Worm (Caenorhabditis elegans) whole organism, L3 larva: ENCODE results near the gene C27B7.9.
A peak's percentile ranks its signal among the peaks of the same experiment; 100 is the strongest.

Experiments
- R02D3.7 ChIP-seq: fragments of 150-350 bp; optimal IDR thresholded peaks from 2 replicates; lab custom pipeline; 2014; ENCODE audit warnings: missing biosample characterization, missing genetic modification characterization
- ZK546.5 ChIP-seq: sonication (generic microtip); optimal IDR thresholded peaks from 2 replicates; lab custom pipeline; 2017; ENCODE audit warnings: missing biosample characterization, missing genetic modification characterization
- aly-2 ChIP-seq: fragments of 150-350 bp; optimal IDR thresholded peaks from 2 replicates; lab custom pipeline; 2014; ENCODE audit warnings: missing biosample characterization, missing genetic modification characterization
- ceh-16 ChIP-seq: sonication (generic microtip); optimal IDR thresholded peaks from 2 replicates; lab custom pipeline; 2017; ENCODE audit warnings: missing biosample characterization, missing genetic modification characterization
- ceh-82 ChIP-seq: fragments of 150-350 bp; optimal IDR thresholded peaks from 2 replicates; lab custom pipeline; 2014; ENCODE audit warnings: missing biosample characterization, missing genetic modification characterization
- ceh-9 ChIP-seq: sonication (generic microtip); optimal IDR thresholded peaks from 2 replicates; lab custom pipeline; 2018; ENCODE audit warnings: missing biosample characterization, missing genetic modification characterization
- egl-5 ChIP-seq: fragments of 150-350 bp; optimal IDR thresholded peaks from 2 replicates; lab custom pipeline; 2017; ENCODE audit warnings: missing biosample characterization, missing genetic modification reagents, missing genetic modification characterization, inconsistent platforms
- elt-1 ChIP-seq: fragments of 150-350 bp; optimal IDR thresholded peaks from 2 replicates; lab custom pipeline; 2014; ENCODE audit warnings: missing biosample characterization, missing genetic modification characterization
- elt-2 ChIP-seq: sonication (generic microtip); optimal IDR thresholded peaks from 2 replicates; lab custom pipeline; 2016; ENCODE audit warnings: missing genetic modification reagents, mild to moderate bottlenecking, missing genetic modification characterization, missing compliant biosample characterization
- elt-3 ChIP-seq, 3 experiments: fragments of 150-350 bp in 1 of 3; sonication (generic microtip) in 2 of 3; optimal IDR thresholded peaks; 2 replicates in 2 of 3; 4 replicates in 1 of 3; lab custom pipeline; 2014 to 2017; ENCODE audit warnings: missing biosample characterization in 3 of 3, missing genetic modification characterization in 3 of 3
- eor-1 ChIP-seq, 2 experiments: fragments of 150-350 bp; optimal IDR thresholded peaks; 2 replicates each; lab custom pipeline; 2014 to 2018; ENCODE audit warnings: missing biosample characterization in 2 of 2, missing genetic modification characterization in 2 of 2
- fkh-2 ChIP-seq: fragments of 150-350 bp; optimal IDR thresholded peaks from 2 replicates; lab custom pipeline; 2014; ENCODE audit warnings: missing biosample characterization, missing genetic modification reagents, missing genetic modification characterization
- fos-1 ChIP-seq: fragments of 150-350 bp; optimal IDR thresholded peaks from 2 replicates; lab custom pipeline; 2014; ENCODE audit warnings: missing biosample characterization, missing genetic modification characterization
- hmg-11 ChIP-seq: sonication (generic microtip); optimal IDR thresholded peaks from 2 replicates; lab custom pipeline; 2016; ENCODE audit warnings: missing genetic modification characterization, missing compliant biosample characterization
- jun-1 ChIP-seq: fragments of 150-350 bp; optimal IDR thresholded peaks from 2 replicates; lab custom pipeline; 2014; ENCODE audit warnings: missing biosample characterization, missing genetic modification reagents, missing genetic modification characterization
- lin-15B ChIP-seq: fragments of 150-350 bp; optimal IDR thresholded peaks from 2 replicates; lab custom pipeline; 2014; ENCODE audit warnings: missing biosample characterization, missing genetic modification characterization
- lin-39 ChIP-seq: fragments of 150-350 bp; optimal IDR thresholded peaks from 2 replicates; lab custom pipeline; 2018; ENCODE audit warnings: missing biosample characterization, missing genetic modification reagents, missing genetic modification characterization
- lsy-12 ChIP-seq: sonication (generic microtip); optimal IDR thresholded peaks from 2 replicates; lab custom pipeline; 2016; ENCODE audit warnings: mild to moderate bottlenecking, missing genetic modification characterization, missing compliant biosample characterization
- mdl-1 ChIP-seq: fragments of 150-350 bp; optimal IDR thresholded peaks from 2 replicates; lab custom pipeline; 2014; ENCODE audit warnings: missing biosample characterization, missing genetic modification characterization
- nfya-1 ChIP-seq: sonication (generic microtip); optimal IDR thresholded peaks from 2 replicates; lab custom pipeline; 2017; ENCODE audit warnings: missing genetic modification characterization, mild to moderate bottlenecking, missing compliant biosample characterization, antibody characterized with exemption, moderate library complexity; ENCODE audit not compliant: insufficient read depth
- nhr-11 ChIP-seq: fragments of 150-350 bp; optimal IDR thresholded peaks from 2 replicates; lab custom pipeline; 2014; ENCODE audit warnings: missing biosample characterization, missing genetic modification characterization
- nhr-12 ChIP-seq: fragments of 150-350 bp; optimal IDR thresholded peaks from 2 replicates; lab custom pipeline; 2014; ENCODE audit warnings: missing biosample characterization, missing genetic modification characterization
- nhr-23 ChIP-seq: fragments of 150-350 bp; optimal IDR thresholded peaks from 2 replicates; lab custom pipeline; 2014; ENCODE audit warnings: missing biosample characterization, missing genetic modification reagents, missing genetic modification characterization
- nhr-237 ChIP-seq: fragments of 150-350 bp; optimal IDR thresholded peaks from 2 replicates; lab custom pipeline; 2014; ENCODE audit warnings: missing biosample characterization, missing genetic modification characterization
- nhr-25 ChIP-seq: sonication (generic microtip); optimal IDR thresholded peaks from 2 replicates; lab custom pipeline; 2017; ENCODE audit warnings: missing biosample characterization, missing genetic modification characterization
- nhr-28 ChIP-seq: fragments of 150-350 bp; optimal IDR thresholded peaks from 2 replicates; lab custom pipeline; 2014; ENCODE audit warnings: missing biosample characterization, missing genetic modification characterization
- nhr-43 ChIP-seq: sonication (generic microtip); optimal IDR thresholded peaks from 2 replicates; lab custom pipeline; 2016; ENCODE audit warnings: mild to moderate bottlenecking, missing genetic modification characterization, missing compliant biosample characterization; ENCODE audit not compliant: poor library complexity, severe bottlenecking
- nhr-67 ChIP-seq: fragments of 150-350 bp; optimal IDR thresholded peaks from 2 replicates; lab custom pipeline; 2014; ENCODE audit warnings: missing biosample characterization, missing genetic modification characterization
- nhr-76 ChIP-seq: fragments of 150-350 bp; sonication (generic microtip); optimal IDR thresholded peaks from 5 replicates; lab custom pipeline; 2014; ENCODE audit warnings: missing biosample characterization, missing genetic modification characterization
- nhr-77 ChIP-seq: fragments of 150-350 bp; optimal IDR thresholded peaks from 2 replicates; lab custom pipeline; 2014; ENCODE audit warnings: missing biosample characterization, missing genetic modification characterization
- pqm-1 ChIP-seq: fragments of 150-350 bp; optimal IDR thresholded peaks from 2 replicates; lab custom pipeline; 2017; ENCODE audit warnings: missing biosample characterization, missing genetic modification characterization, inconsistent platforms
- sea-2 ChIP-seq: fragments of 150-350 bp; sonication (generic microtip); optimal IDR thresholded peaks from 4 replicates; lab custom pipeline; 2014; ENCODE audit warnings: missing biosample characterization, missing genetic modification reagents, missing genetic modification characterization
- skn-1 ChIP-seq: fragments of 150-350 bp; optimal IDR thresholded peaks from 2 replicates; lab custom pipeline; 2014; ENCODE audit warnings: missing biosample characterization, missing genetic modification characterization
- snpc-4 ChIP-seq: fragments of 150-350 bp; optimal IDR thresholded peaks from 2 replicates; lab custom pipeline; 2014; ENCODE audit warnings: missing biosample characterization, missing genetic modification characterization
- unc-62 ChIP-seq: fragments of 150-350 bp; sonication (generic microtip); optimal IDR thresholded peaks from 4 replicates; lab custom pipeline; 2014; ENCODE audit warnings: missing biosample characterization, missing genetic modification reagents, missing genetic modification characterization
- ztf-11 ChIP-seq: fragments of 150-350 bp; optimal IDR thresholded peaks from 2 replicates; lab custom pipeline; 2014; ENCODE audit warnings: missing biosample characterization, missing genetic modification characterization

The C27B7.9 gene

ce11 chrIV:8921166-8921565 is 5.3 kb upstream of the C27B7.9 start:
- TF ChIP-seq egl-5 (tag; lab: Kevin White, UChicago), result peak; percentile 72
- no peak for TF ChIP-seq elt-2 (tag; lab: Kevin White, UChicago)
- TF ChIP-seq nhr-67 (tag; lab: Kevin White, UChicago), result no peak
- no peak for TF ChIP-seq snpc-4

DNA sequence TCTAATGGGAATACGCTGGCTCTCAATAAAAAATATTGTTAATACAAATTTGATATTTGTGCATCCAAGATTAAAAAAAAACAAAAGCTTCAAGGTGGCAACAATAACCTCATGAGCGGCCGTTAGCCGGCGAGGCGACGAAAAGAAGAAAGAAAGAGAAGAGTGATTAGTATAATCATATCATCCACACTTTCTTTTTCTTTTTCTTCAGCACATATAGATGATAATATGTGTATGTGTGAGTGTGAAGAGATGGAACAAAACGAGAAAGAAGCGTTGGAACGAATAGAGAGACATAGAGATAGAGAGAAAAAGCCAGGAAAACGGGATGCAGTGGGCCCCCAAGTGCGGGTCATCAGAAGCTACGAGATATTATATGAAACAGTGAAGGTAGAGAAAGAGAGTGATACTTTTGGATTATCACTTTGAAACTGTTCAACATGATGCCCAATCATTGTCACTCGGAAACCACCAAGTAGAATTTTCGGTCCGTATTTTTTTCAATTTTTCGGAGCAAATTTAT is 4.4 kb upstream of the C27B7.9 start:
- TF ChIP-seq fos-1 (tag; lab: Kevin White, UChicago) (no peak), hmg-11 (tag; lab: Kevin White, UChicago) (peak; percentile 41), R02D3.7 (tag; lab: Kevin White, UChicago) (no peak), egl-5 (tag; lab: Kevin White, UChicago) (no peak), ztf-11 (tag; lab: Kevin White, UChicago) (no peak), nfya-1 (tag; lab: Kevin White, UChicago) (peak; percentile 23), nhr-28 (tag; lab: Kevin White, UChicago) (no peak), skn-1 (no peak), nhr-25 (no peak), ceh-16 (tag; lab: Kevin White, UChicago) (no peak), lin-15B (tag; lab: Kevin White, UChicago) (no peak), nhr-237 (tag; lab: Kevin White, UChicago) (no peak), ZK546.5 (no peak), lin-39 (tag; lab: Kevin White, UChicago) (peak; percentile 6), unc-62 (no peak), nhr-23 (peak; percentile 40), ceh-9 (tag; lab: Kevin White, UChicago) (no peak), jun-1 (tag; lab: Kevin White, UChicago) (no peak), aly-2 (tag; lab: Kevin White, UChicago) (no peak), eor-1 (tag; optimal IDR thresholded peaks at IDR 0.05; lab: Kevin White, UChicago) (no peak), nhr-43 (tag; lab: Kevin White, UChicago) (peak; percentile 1), nhr-12 (no peak), elt-3 (tag; optimal IDR thresholded peaks at IDR 0.05; lab: Kevin White, UChicago) (peak in 1 of 3 experiments; percentile 56), sea-2 (no peak), nhr-76 (no peak)

ce11 chrIV:8918790-8919189 is 2.9 kb upstream of the C27B7.9 start, which contains the start of gene rap-1:
rap-1 (minus strand) TSS chrIV:8918890.
- TF ChIP-seq nhr-67 (tag; lab: Kevin White, UChicago) (no peak), eor-1 (tag; optimal IDR thresholded peaks at IDR 0.05; lab: Kevin White, UChicago) (no peak), aly-2 (tag; lab: Kevin White, UChicago) (no peak), nfya-1 (tag; lab: Kevin White, UChicago) (no peak), skn-1 (no peak), ZK546.5 (no peak), snpc-4 (no peak)

- TF ChIP-seq nhr-77 (tag; lab: Kevin White, UChicago), result no peak
- no peak for TF ChIP-seq ZK546.5
- no peak for TF ChIP-seq nhr-28 (tag; lab: Kevin White, UChicago)
- no peak for TF ChIP-seq ceh-82 (tag; lab: Kevin White, UChicago)
- no peak for TF ChIP-seq nhr-23
- no peak for TF ChIP-seq nhr-43 (tag; lab: Kevin White, UChicago)
- TF ChIP-seq aly-2 (tag; lab: Kevin White, UChicago), result no peak
- TF ChIP-seq sea-2, result no peak
- TF ChIP-seq nhr-11, result no peak
- TF ChIP-seq fos-1 (tag; lab: Kevin White, UChicago), result no peak
- no peak for TF ChIP-seq lsy-12
- TF ChIP-seq mdl-1, result no peak
- TF ChIP-seq ceh-16 (tag; lab: Kevin White, UChicago), result no peak
- TF ChIP-seq elt-3 (tag; optimal IDR thresholded peaks at IDR 0.05; lab: Kevin White, UChicago), result no peak
- no peak for TF ChIP-seq fkh-2 (tag; lab: Kevin White, UChicago)
- no peak for TF ChIP-seq jun-1 (tag; lab: Kevin White, UChicago)
- TF ChIP-seq nhr-237 (tag; lab: Kevin White, UChicago), result no peak
- TF ChIP-seq elt-1 (tag; lab: Kevin White, UChicago), result no peak
- no peak for TF ChIP-seq nhr-12
- no peak for TF ChIP-seq pqm-1 (tag; lab: Kevin White, UChicago)
- TF ChIP-seq, all 47 proteins: peak for 0
Observed at ce11 chrIV:8914187-8914586, 1.7 kb downstream of the C27B7.9 start.
